Fruit fly (Drosophila melanogaster) S2 (cell line): ENCODE results near the gene AkhR.

Source experiments
- CG8478 ChIP-seq: fragments of >200 bp; optimal IDR thresholded peaks from 2 replicates; lab custom pipeline; 2018
- CTCF ChIP-seq, 2 experiments: fragments of >200 bp; optimal IDR thresholded peaks; 2 replicates each; lab custom pipeline; 2018

Gene AkhR

DNA sequence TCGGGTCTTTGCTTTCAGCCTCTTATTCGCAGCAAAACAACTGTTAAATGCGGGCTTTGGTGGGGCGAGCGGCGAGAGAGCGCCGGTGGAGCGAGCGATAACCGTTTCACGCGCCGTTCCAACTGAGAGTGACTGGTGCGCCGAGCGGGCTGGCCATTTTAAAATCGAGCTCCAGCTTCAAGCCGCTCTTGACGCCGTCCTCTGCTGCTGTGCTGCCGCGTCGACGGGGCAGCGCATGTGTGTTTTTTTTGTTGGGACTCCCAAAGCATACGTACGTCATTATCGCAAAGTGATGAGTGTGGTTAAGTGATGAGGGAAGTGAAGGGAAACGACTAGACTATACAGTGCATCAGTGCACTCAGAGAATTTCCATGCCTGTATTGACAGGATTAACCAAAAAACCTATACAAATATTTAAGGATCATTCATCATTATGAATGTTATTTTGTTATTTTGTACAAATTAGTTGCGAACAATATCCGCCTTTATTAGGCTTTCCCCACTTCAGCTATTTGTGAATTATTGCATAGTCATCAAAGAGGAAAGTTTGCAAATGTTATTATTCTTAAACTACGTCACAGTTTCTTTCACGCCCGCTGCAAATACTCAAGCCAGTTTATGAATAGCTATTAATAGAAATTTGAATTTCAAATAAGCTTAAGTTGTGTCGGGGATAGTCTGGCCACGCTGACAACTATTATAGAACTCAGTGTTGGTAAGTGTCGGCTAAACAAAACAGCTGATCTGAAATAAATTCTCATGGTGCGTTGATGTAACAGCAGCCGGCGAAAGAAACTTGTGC, 42.6 kb downstream of the AkhR start, which contains the start of gene Spn27A:
TSS of gene Spn27A (minus strand) at position 137 of the 802 bp plus-strand sequence.
- TF ChIP-seq CG8478 (lab: Kevin White, UChicago) = no peak

DNA sequence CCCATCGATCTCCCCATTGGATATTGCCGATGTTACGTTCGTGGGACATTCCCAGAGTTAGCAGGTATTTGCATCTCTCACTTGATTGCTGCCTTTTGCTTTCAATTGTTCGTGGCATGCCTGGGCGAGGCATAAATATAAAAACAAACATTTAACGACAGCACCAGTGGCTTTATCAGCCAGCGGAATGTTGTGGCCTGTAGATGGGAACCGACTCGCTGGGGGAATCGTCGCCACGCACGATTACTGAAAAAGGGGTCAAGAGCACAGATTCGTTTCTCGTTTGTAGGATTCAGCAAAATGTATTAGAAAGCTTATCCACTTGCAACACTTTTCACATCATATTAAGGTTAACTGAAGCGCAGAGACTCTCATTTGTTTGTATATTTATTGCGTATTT, 44.6 kb downstream of the AkhR start:
- TF ChIP-seq CG8478 (lab: Kevin White, UChicago) = no peak
- TF ChIP-seq CTCF (optimal IDR thresholded peaks at IDR 0.05; lab: Kevin White, UChicago) = no peak

dm6 chr2L:6667719-6668325, 48.2 kb downstream of the AkhR start, which contains the start of gene Galt:
TSS of gene Galt (minus strand) at chr2L:6668033.
- TF ChIP-seq CG8478 (lab: Kevin White, UChicago) = no peak
- TF ChIP-seq CTCF (optimal IDR thresholded peaks at IDR 0.05; lab: Kevin White, UChicago) = no peak

dm6 chr2L:6663562-6664051, 52.4 kb downstream of the AkhR start, which contains the start of the genes CG13771, CG34310 and cup:
TSS of gene CG13771 (minus strand) at chr2L:6663612.
TSS of gene CG34310 (plus strand) at chr2L:6663664.
TSS of gene cup (plus strand) at chr2L:6663664.
- TF ChIP-seq CTCF (optimal IDR thresholded peaks at IDR 0.05; lab: Kevin White, UChicago) = no peak
